Worm (Caenorhabditis elegans): ENCODE data around the gene C17B7.12.
"Not testable (repeated sequence)": the region's sequence is repeated elsewhere in the genome, so short reads cannot be mapped to it uniquely, and the experiment has no call there.

DNA sequence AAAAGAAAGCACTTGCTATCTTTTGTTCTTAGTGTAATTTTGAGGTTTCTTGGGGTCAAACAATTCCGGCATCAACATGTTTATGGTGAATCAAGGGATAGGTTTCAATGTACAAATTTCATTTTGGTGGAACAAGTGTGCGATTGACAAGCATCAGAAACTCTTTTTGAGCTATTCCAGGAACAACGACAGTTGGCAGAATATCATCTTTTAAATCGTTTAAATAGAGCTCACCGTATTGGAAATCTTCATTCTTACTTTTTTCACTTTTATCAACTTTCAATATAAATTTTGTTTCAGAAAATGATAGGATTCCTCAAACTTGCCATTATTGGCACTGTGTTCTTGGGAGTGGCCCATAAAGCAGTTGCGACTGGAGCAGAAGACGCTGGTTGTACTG, 46.9 kb downstream of the C17B7.12 start, which contains the start of gene T20D4.10:
- not testable (repeated sequence) for TF ChIP-seq ceh-13 (GFP tag; optimal IDR thresholded peaks at IDR 0.05); pes-1 (GFP tag; IDR thresholded peaks at IDR 0.05); hnd-1 (tag; optimal IDR thresholded peaks at IDR 0.05); tbx-37 (GFP tag; conservative IDR thresholded peaks at IDR 0.05); ama-1 (optimal IDR thresholded peaks at IDR 0.05); flt-1 (GFP tag; IDR thresholded peaks at IDR 0.05); F13C5.2 (tag; optimal IDR thresholded peaks at IDR 0.05); tbx-11 (GFP tag; IDR thresholded peaks at IDR 0.05); aly-1 (tag; optimal IDR thresholded peaks at IDR 0.05); ets-7 (tag; optimal IDR thresholded peaks at IDR 0.05); scrt-1 (GFP tag; IDR thresholded peaks at IDR 0.05); hmg-4 (GFP tag; optimal IDR thresholded peaks at IDR 0.05); ceh-36 (tag; optimal IDR thresholded peaks at IDR 0.05); sea-1 (GFP tag; conservative IDR thresholded peaks at IDR 0.05)

Data from whole organism, early embryonic.